Worm (Caenorhabditis elegans): ENCODE data around the gene C24H11.2.

The C24H11.2 gene

ce11 chrIII:11823260-11823659 is 31.1 kb upstream of the C24H11.2 start, which contains the start of gene C18D11.3 (continued):
- TF ChIP-seq nhr-11 (tag; optimal IDR thresholded peaks at IDR 0.05) = peak; percentile 83
- no peak for TF ChIP-seq jun-1 (tag; optimal IDR thresholded peaks at IDR 0.05)
- TF ChIP-seq sdz-12 (GFP tag; optimal IDR thresholded peaks at IDR 0.05) = no peak
- TF ChIP-seq lin-38 (GFP tag; IDR thresholded peaks at IDR 0.05) = peak; percentile 83
- TF ChIP-seq ceh-28 (tag; optimal IDR thresholded peaks at IDR 0.05) = no peak
- peak; percentile 74 for TF ChIP-seq rbr-2 (tag; optimal IDR thresholded peaks at IDR 0.05)
- TF ChIP-seq ZK546.5 (tag; optimal IDR thresholded peaks at IDR 0.05) = no peak

DNA sequence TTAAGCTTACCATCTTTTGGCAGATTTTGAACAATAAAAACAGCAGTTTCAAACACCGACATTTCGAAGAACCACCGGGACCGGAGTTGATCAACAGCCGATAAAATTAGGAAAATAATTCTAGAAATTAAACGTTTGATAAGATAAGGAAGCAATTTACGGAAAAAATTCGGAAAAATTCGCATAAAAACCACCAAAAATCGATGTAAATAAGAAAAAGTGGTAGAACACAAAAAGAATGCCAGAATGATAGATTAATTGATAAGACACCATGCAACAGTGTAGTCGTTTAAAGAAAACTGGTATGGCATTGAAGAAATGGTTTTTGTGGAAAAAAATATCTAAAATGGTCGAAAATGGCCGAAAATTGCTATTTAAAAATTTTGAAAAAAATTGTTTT is 30.3 kb upstream of the C24H11.2 start, which contains the start of gene maa-1:
TSS of gene maa-1 (minus strand) at position 120 of the 400 bp plus-strand sequence.
- TF ChIP-seq ceh-82 (tag; optimal IDR thresholded peaks at IDR 0.05) (no peak), nhr-77 (tag; optimal IDR thresholded peaks at IDR 0.05) (peak; percentile 48), D1046.2 (GFP tag; IDR thresholded peaks at IDR 0.05) (no peak), mep-1 (tag; optimal IDR thresholded peaks at IDR 0.05) (no peak), hlh-11 (tag; optimal IDR thresholded peaks at IDR 0.05) (peak; percentile 64), vab-7 (GFP tag; IDR thresholded peaks at IDR 0.05) (no peak), lsy-2 (tag; optimal IDR thresholded peaks at IDR 0.05) (peak in 1 of 2 experiments; percentile 8), F10B5.3 (tag; optimal IDR thresholded peaks at IDR 0.05) (no peak), php-3 (GFP tag; IDR thresholded peaks at IDR 0.05) (0 out of 2 replicates have a peak, but pooled peaks have one; percentile 56), set-16 (GFP tag; IDR thresholded peaks at IDR 0.05) (no peak), pqm-1 (tag; optimal IDR thresholded peaks at IDR 0.05) (peak; percentile 39), duxl-1 (tag; optimal IDR thresholded peaks at IDR 0.05; ENCODE audit: poor library complexity) (no peak), rbr-2 (tag; optimal IDR thresholded peaks at IDR 0.05) (no peak), daf-16 (GFP tag; optimal IDR thresholded peaks at IDR 0.05) (no peak), daf-16 (tag; optimal IDR thresholded peaks at IDR 0.05) (peak; percentile 97), dve-1 (tag; optimal IDR thresholded peaks at IDR 0.05; ENCODE audit: insufficient read depth) (peak; percentile 74), daf-8 (GFP tag; IDR thresholded peaks at IDR 0.05) (no peak), hif-1 (tag; optimal IDR thresholded peaks at IDR 0.05) (no peak), ctbp-1 (GFP tag; IDR thresholded peaks at IDR 0.05) (no peak), nhr-28 (tag; optimal IDR thresholded peaks at IDR 0.05) (peak; percentile 78), tag-97 (GFP tag; IDR thresholded peaks at IDR 0.05) (no peak)

- TF ChIP-seq nhr-6 (tag; optimal IDR thresholded peaks at IDR 0.05) (no peak), set-16 (GFP tag; IDR thresholded peaks at IDR 0.05) (0 out of 2 replicates have a peak, but pooled peaks have one; percentile 4), ceh-20 (GFP tag; IDR thresholded peaks at IDR 0.05) (no peak), snpc-4 (tag; optimal IDR thresholded peaks at IDR 0.05) (peak; percentile 26), dpl-1 (GFP tag; optimal IDR thresholded peaks at IDR 0.05) (no peak), tra-1 (GFP tag; IDR thresholded peaks at IDR 0.05) (no peak), daf-16 (GFP tag; optimal IDR thresholded peaks at IDR 0.05) (no peak), daf-16 (tag; optimal IDR thresholded peaks at IDR 0.05) (peak; percentile 3), ceh-82 (tag; optimal IDR thresholded peaks at IDR 0.05) (no peak), D1046.2 (GFP tag; IDR thresholded peaks at IDR 0.05) (no peak), zip-2 (tag; optimal IDR thresholded peaks at IDR 0.05) (no peak), tag-97 (GFP tag; IDR thresholded peaks at IDR 0.05) (no peak), zfp-3 (GFP tag; conservative IDR thresholded peaks at IDR 0.05) (no peak), daf-8 (GFP tag; IDR thresholded peaks at IDR 0.05) (no peak), nhr-237 (tag; optimal IDR thresholded peaks at IDR 0.05) (no peak), dmd-9 (GFP tag; IDR thresholded peaks at IDR 0.05) (no peak), aly-2 (tag; optimal IDR thresholded peaks at IDR 0.05) (no peak), gei-8 (GFP tag; optimal IDR thresholded peaks at IDR 0.05) (no peak), lin-13 (GFP tag; optimal IDR thresholded peaks at IDR 0.05) (no peak), skn-1 (tag; optimal IDR thresholded peaks at IDR 0.05) (no peak), saeg-2 (GFP tag; IDR thresholded peaks at IDR 0.05) (no peak), T20F7.1 (GFP tag; optimal IDR thresholded peaks at IDR 0.05) (no peak), spr-3 (GFP tag; optimal IDR thresholded peaks at IDR 0.05) (no peak), lsy-2 (tag; optimal IDR thresholded peaks at IDR 0.05) (no peak), zip-11 (GFP tag; IDR thresholded peaks at IDR 0.05) (no peak), lim-7 (GFP tag; IDR thresholded peaks at IDR 0.05) (no peak)
These were observed 25.7 kb upstream of the C24H11.2 start for ce11 chrIII:11817865-11818264.

Measured in whole organism, L4 larva.